Worm (Caenorhabditis elegans) whole organism, L4 larva: Measurements from ENCODE around the gene Y22D7AL.3.
A peak's percentile ranks its signal among the peaks of the same experiment; 100 is the strongest.

ENCODE experiments used
- ceh-28 ChIP-seq: fragments of 150-350 bp; optimal IDR thresholded peaks from 2 replicates; lab custom pipeline; 2014; ENCODE audit warnings: missing biosample characterization, missing genetic modification reagents, missing genetic modification characterization
- daf-19 ChIP-seq: fragments of 200-800 bp; sonication (Bioruptor generic); conservative IDR thresholded peaks from 2 replicates; pipeline ENCODE4 v1.3.6; 2022; ENCODE audit warnings: missing genetic modification characterization, missing compliant biosample characterization
- egl-27 ChIP-seq: sonication (generic microtip); optimal IDR thresholded peaks from 3 replicates; lab custom pipeline; 2017; ENCODE audit warnings: missing biosample characterization, missing genetic modification reagents, missing genetic modification characterization
- fos-1 ChIP-seq: fragments of 150-350 bp; optimal IDR thresholded peaks from 2 replicates; lab custom pipeline; 2014; ENCODE audit warnings: missing biosample characterization, missing genetic modification characterization
- lin-39 ChIP-seq: fragments of 150-350 bp; optimal IDR thresholded peaks from 2 replicates; lab custom pipeline; 2014; ENCODE audit warnings: missing biosample characterization, missing genetic modification reagents, missing genetic modification characterization
- mdl-1 ChIP-seq, 2 experiments: fragments of 150-350 bp in 1 of 2; sonication (generic microtip) in 1 of 2; optimal IDR thresholded peaks; 2 replicates each; lab custom pipeline; 2014 to 2017; ENCODE audit warnings: missing biosample characterization in 2 of 2, missing genetic modification characterization in 2 of 2
- mdt-29 ChIP-seq: fragments of 200-800 bp; sonication (Bioruptor generic); IDR thresholded peaks from 2 replicates; pipeline ENCODE4 v1.3.6; 2022; ENCODE audit warnings: missing genetic modification reagents, missing genetic modification characterization, missing compliant biosample characterization
- mxl-2 ChIP-seq: fragments of 200-800 bp; sonication (Bioruptor generic); conservative IDR thresholded peaks from 2 replicates; pipeline ENCODE4 v1.3.6; 2022; ENCODE audit warnings: missing genetic modification reagents, missing genetic modification characterization, missing compliant biosample characterization
- nhr-237 ChIP-seq: sonication (generic microtip); optimal IDR thresholded peaks from 2 replicates; lab custom pipeline; 2017; ENCODE audit warnings: missing biosample characterization, missing genetic modification characterization
- skn-1 ChIP-seq: fragments of 150-350 bp; optimal IDR thresholded peaks from 2 replicates; lab custom pipeline; 2014; ENCODE audit warnings: missing biosample characterization, missing genetic modification characterization
- snpc-4 ChIP-seq: fragments of 150-350 bp; optimal IDR thresholded peaks from 2 replicates; lab custom pipeline; 2014; ENCODE audit warnings: missing biosample characterization, missing genetic modification characterization
- unc-62 ChIP-seq, 3 experiments: fragments of 150-350 bp in 1 of 3; sonication (generic microtip); optimal IDR thresholded peaks in 2 of 3; peaks in 1 of 3; 1 replicate in 1 of 3; 2 replicates in 2 of 3; lab custom pipeline; 2014 to 2017; ENCODE audit warnings: missing biosample characterization in 3 of 3, missing genetic modification characterization in 3 of 3, missing genetic modification reagents in 3 of 3, missing genotype in 1 of 3
- zfp-3 ChIP-seq: fragments of 200-800 bp; sonication (Bioruptor generic); conservative IDR thresholded peaks from 2 replicates; pipeline ENCODE4 v1.3.6; 2022; ENCODE audit warnings: missing genetic modification reagents, missing genetic modification characterization, missing compliant biosample characterization

DNA sequence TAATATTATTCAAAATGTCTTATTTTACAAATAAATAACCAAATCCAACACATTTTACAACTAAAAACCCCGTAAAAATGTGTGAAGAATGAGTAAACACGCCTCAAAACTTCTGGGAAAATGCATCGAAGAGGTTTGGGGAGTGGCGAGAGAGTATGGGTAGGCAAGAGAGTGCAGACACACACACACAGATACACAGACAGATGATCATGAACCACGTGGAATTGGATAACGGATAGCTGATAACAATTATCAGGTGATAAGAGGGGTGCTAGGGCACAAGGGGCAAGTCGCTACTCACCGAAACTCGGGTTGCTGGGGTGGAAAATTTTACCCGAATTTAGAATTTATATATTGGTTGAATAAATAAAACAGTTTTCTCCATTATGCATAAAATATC, 41.0 kb downstream of the Y22D7AL.3 start:
- TF ChIP-seq unc-62 (GFP tag; optimal IDR thresholded peaks at IDR 0.05 in 1 of 2; lab: Kevin White, UChicago), result no peak
- no peak for TF ChIP-seq unc-62 (tag; optimal IDR thresholded peaks at IDR 0.05; lab: Kevin White, UChicago)
- no peak for TF ChIP-seq snpc-4 (tag; lab: Kevin White, UChicago)
- no peak for TF ChIP-seq nhr-237 (tag; lab: Kevin White, UChicago)
- no peak for TF ChIP-seq skn-1
- no peak for TF ChIP-seq mdt-29 (GFP tag; lab: Robert Waterston, UW)
- TF ChIP-seq ceh-28 (tag; lab: Kevin White, UChicago), result no peak
- TF ChIP-seq mdl-1 (tag; optimal IDR thresholded peaks at IDR 0.05; lab: Kevin White, UChicago), result peak; percentile 61 to 86
- no peak for TF ChIP-seq mxl-2 (GFP tag; lab: Robert Waterston, UW)
- TF ChIP-seq lin-39, result no peak
- no peak for TF ChIP-seq egl-27 (tag; lab: Kevin White, UChicago)
- no peak for TF ChIP-seq daf-19 (GFP tag; lab: Robert Waterston, UW)
- TF ChIP-seq zfp-3 (GFP tag; lab: Robert Waterston, UW), result no peak
- no peak for TF ChIP-seq fos-1 (tag; lab: Kevin White, UChicago)
